Fruit fly (Drosophila melanogaster) Kc167 (cell line): ENCODE measurements around the gene Jhbp13.

Source experiments
- Myc ChIP-seq: fragments of >200 bp; optimal IDR thresholded peaks from 2 replicates; lab custom pipeline; 2017; ENCODE audit warnings: missing external identifiers
- Sin3A ChIP-seq: fragments of >200 bp; optimal IDR thresholded peaks from 2 replicates; lab custom pipeline; 2018; ENCODE audit warnings: missing external identifiers
- h ChIP-seq: fragments of >200 bp; optimal IDR thresholded peaks from 3 replicates; lab custom pipeline; 2018; ENCODE audit warnings: missing external identifiers
- psq ChIP-seq: fragments of >200 bp; optimal IDR thresholded peaks from 2 replicates; lab custom pipeline; 2017; ENCODE audit warnings: missing external identifiers
- ttk ChIP-seq: sonication (Bioruptor generic); optimal IDR thresholded peaks from 2 replicates; lab custom pipeline; 2017; ENCODE audit warnings: missing external identifiers

DNA sequence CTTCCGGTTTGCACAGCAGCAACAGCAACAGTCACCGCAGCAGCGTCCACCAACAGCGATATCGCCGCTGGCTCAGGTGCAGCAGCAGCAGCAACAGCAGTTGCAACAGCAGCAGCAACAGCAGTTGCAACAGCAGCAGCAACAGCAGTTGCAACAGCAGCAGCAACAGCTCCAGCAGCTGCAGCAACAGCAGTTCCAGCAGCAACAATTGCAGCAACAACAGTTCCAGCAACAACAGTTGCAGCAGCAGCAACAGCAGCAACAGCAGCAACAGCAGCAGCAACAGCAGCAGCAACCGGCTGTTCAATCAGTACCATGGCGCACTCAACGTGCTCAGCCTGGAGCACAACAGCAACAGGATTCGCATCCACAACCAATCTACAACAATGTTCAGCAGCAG is 32.8 kb downstream of the Jhbp13 start:
- no peak for TF ChIP-seq ttk (lab: Kevin White, UChicago)
- TF ChIP-seq Sin3A (lab: Kevin White, UChicago): no peak
- TF ChIP-seq psq (lab: Kevin White, UChicago): no peak
- TF ChIP-seq h: no peak
- TF ChIP-seq Myc (lab: Kevin White, UChicago): no peak
